Worm (Caenorhabditis elegans) whole organism, L1 larva: ENCODE data around the gene ccg-1.

Experiments
- C34B4.2 ChIP-seq: sonication (generic microtip); optimal IDR thresholded peaks from 2 replicates; lab custom pipeline; 2017; ENCODE audit warnings: mild to moderate bottlenecking, missing genetic modification characterization, missing compliant biosample characterization
- F16B12.6 ChIP-seq: fragments of 150-350 bp; optimal IDR thresholded peaks from 2 replicates; lab custom pipeline; 2014; ENCODE audit warnings: missing biosample characterization, missing genetic modification characterization
- alr-1 ChIP-seq: fragments of 200-800 bp; sonication (Bioruptor generic); optimal IDR thresholded peaks from 2 replicates; lab custom pipeline; 2018; ENCODE audit warnings: borderline replicate concordance, mild to moderate bottlenecking, missing genetic modification characterization, missing compliant biosample characterization
- ceh-82 ChIP-seq, 3 experiments: fragments of 150-350 bp in 1 of 3; sonication (generic microtip) in 2 of 3; optimal IDR thresholded peaks; 2 replicates each; lab custom pipeline; 2014 to 2017; ENCODE audit warnings: missing biosample characterization in 3 of 3, missing genetic modification characterization in 3 of 3
- dsc-1 ChIP-seq: sonication (generic microtip); optimal IDR thresholded peaks from 2 replicates; lab custom pipeline; 2016; ENCODE audit warnings: mild to moderate bottlenecking, missing genetic modification characterization, missing compliant biosample characterization
- efl-1 ChIP-seq, 4 experiments: fragments of 150-350 bp; optimal IDR thresholded peaks in 3 of 4; peaks in 1 of 4; 1 replicate in 1 of 4; 2 replicates in 3 of 4; lab custom pipeline; 2014; ENCODE audit warnings: missing biosample characterization in 2 of 4, missing genetic modification characterization in 2 of 4, missing genetic modification reagents in 2 of 4
- elt-2 ChIP-seq: sonication (generic microtip); optimal IDR thresholded peaks from 2 replicates; lab custom pipeline; 2016; ENCODE audit warnings: missing genetic modification characterization, mild to moderate bottlenecking, inconsistent platforms, missing compliant biosample characterization, missing genetic modification reagents
- fkh-10 ChIP-seq: sonication (generic microtip); optimal IDR thresholded peaks from 2 replicates; lab custom pipeline; 2017; ENCODE audit warnings: missing biosample characterization, missing genetic modification reagents, missing genetic modification characterization
- fkh-4 ChIP-seq: sonication (generic microtip); optimal IDR thresholded peaks from 2 replicates; lab custom pipeline; 2016; ENCODE audit warnings: missing compliant biosample characterization, missing genetic modification characterization, borderline replicate concordance
- hlh-4 ChIP-seq: sonication (generic microtip); optimal IDR thresholded peaks from 2 replicates; lab custom pipeline; 2016; ENCODE audit warnings: mild to moderate bottlenecking, missing genetic modification characterization, missing compliant biosample characterization
- irx-1 ChIP-seq: sonication (generic microtip); optimal IDR thresholded peaks from 2 replicates; lab custom pipeline; 2016; ENCODE audit warnings: missing genetic modification characterization, missing compliant biosample characterization
- isw-1 ChIP-seq: fragments of 200-800 bp; sonication (Bioruptor generic); IDR thresholded peaks from 2 replicates; pipeline ENCODE4 v1.3.6; 2022; ENCODE audit warnings: missing genetic modification characterization, missing compliant biosample characterization
- lin-13 ChIP-seq: fragments of 150-350 bp; optimal IDR thresholded peaks from 2 replicates; lab custom pipeline; 2014; ENCODE audit warnings: missing biosample characterization, missing genetic modification reagents, missing genetic modification characterization
- mab-9 ChIP-seq: fragments of 200-800 bp; sonication (Bioruptor generic); IDR thresholded peaks from 2 replicates; pipeline ENCODE4 v1.3.6; 2022; ENCODE audit warnings: missing genetic modification reagents, missing genetic modification characterization, missing compliant biosample characterization
- mef-2 ChIP-seq: fragments of 150-350 bp; optimal IDR thresholded peaks from 2 replicates; lab custom pipeline; 2014; ENCODE audit warnings: missing biosample characterization, missing genetic modification characterization
- nhr-19 ChIP-seq: fragments of 200-800 bp; sonication (Bioruptor generic); conservative IDR thresholded peaks from 2 replicates; pipeline ENCODE4 v1.3.6; 2022; ENCODE audit warnings: missing genetic modification characterization, missing compliant biosample characterization
- nhr-84 ChIP-seq: sonication (generic microtip); optimal IDR thresholded peaks from 2 replicates; lab custom pipeline; 2017; ENCODE audit warnings: missing biosample characterization, missing genetic modification characterization
- nhr-90 ChIP-seq: sonication (generic microtip); optimal IDR thresholded peaks from 2 replicates; lab custom pipeline; 2016; ENCODE audit warnings: mild to moderate bottlenecking, missing genetic modification characterization, missing compliant biosample characterization; ENCODE audit not compliant: poor library complexity
- pag-3 ChIP-seq: sonication (generic microtip); optimal IDR thresholded peaks from 2 replicates; lab custom pipeline; 2017; ENCODE audit warnings: missing genetic modification characterization, mild to moderate bottlenecking, missing compliant biosample characterization, antibody characterized with exemption, borderline replicate concordance; ENCODE audit not compliant: insufficient read depth
- pqm-1 ChIP-seq: sonication (generic microtip); optimal IDR thresholded peaks from 3 replicates; lab custom pipeline; 2017; ENCODE audit warnings: missing biosample characterization, missing genetic modification characterization
- snpc-4 ChIP-seq: fragments of 150-350 bp; optimal IDR thresholded peaks from 2 replicates; lab custom pipeline; 2014; ENCODE audit warnings: missing biosample characterization, missing genetic modification characterization
- snu-23 ChIP-seq: sonication (generic microtip); optimal IDR thresholded peaks from 2 replicates; lab custom pipeline; 2016; ENCODE audit warnings: missing genetic modification characterization, missing compliant biosample characterization
- sptf-1 ChIP-seq: fragments of 150-350 bp; optimal IDR thresholded peaks from 2 replicates; lab custom pipeline; 2014; ENCODE audit warnings: missing biosample characterization, missing genetic modification characterization
- sup-37 ChIP-seq: fragments of 200-800 bp; sonication (Bioruptor generic); optimal IDR thresholded peaks from 2 replicates; lab custom pipeline; 2018; ENCODE audit warnings: mild to moderate bottlenecking, missing genetic modification characterization, missing compliant biosample characterization
- tlp-1 ChIP-seq: fragments of 150-350 bp; optimal IDR thresholded peaks from 2 replicates; lab custom pipeline; 2014; ENCODE audit warnings: missing biosample characterization, missing genetic modification characterization
- unc-130 ChIP-seq: fragments of 150-350 bp; optimal IDR thresholded peaks from 2 replicates; lab custom pipeline; 2017; ENCODE audit warnings: missing biosample characterization, missing genetic modification characterization, inconsistent platforms
- unc-62 ChIP-seq: fragments of 150-350 bp; optimal IDR thresholded peaks from 2 replicates; lab custom pipeline; 2014; ENCODE audit warnings: missing biosample characterization, missing genetic modification reagents, missing genetic modification characterization
- unc-98 ChIP-seq: fragments of 200-800 bp; sonication (Bioruptor generic); IDR thresholded peaks from 2 replicates; pipeline ENCODE4 v1.3.6; 2022; ENCODE audit warnings: missing genetic modification characterization, missing compliant biosample characterization
- ztf-11 ChIP-seq, 2 experiments: sonication (generic microtip); optimal IDR thresholded peaks; 2 replicates each; lab custom pipeline; 2016 to 2017; ENCODE audit warnings: missing genetic modification characterization in 2 of 2, missing biosample characterization in 1 of 2, missing compliant biosample characterization in 1 of 2

The ccg-1 gene

DNA sequence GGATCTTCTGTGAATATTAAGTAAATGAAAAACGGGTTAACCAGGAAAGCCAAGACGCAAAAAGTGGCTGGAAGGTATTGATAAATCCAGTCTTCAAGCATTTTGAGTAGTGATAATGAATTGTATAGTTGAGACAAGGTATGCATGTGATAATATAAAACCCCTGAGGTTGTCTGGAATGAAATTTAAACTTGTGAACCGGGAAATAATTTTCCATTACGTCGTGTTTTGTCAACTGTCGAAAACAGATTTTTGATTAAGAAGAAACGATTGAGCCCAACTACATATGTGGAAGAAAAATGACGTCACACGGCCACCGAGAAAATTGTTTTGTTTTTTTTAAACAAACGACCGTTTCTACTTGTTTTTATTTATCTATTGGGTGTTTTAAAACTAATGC lies 23.4 kb downstream of the ccg-1 start, which contains the start of gene srj-42 (continued):
- TF ChIP-seq mab-9 (GFP tag; lab: Robert Waterston, UW) (no peak), unc-62 (GFP tag; lab: Kevin White, UChicago) (no peak), C34B4.2 (tag; lab: Kevin White, UChicago) (no peak), pqm-1 (tag; lab: Kevin White, UChicago) (no peak)

ce11 chrIV:15251075-15251474 lies 24.5 kb downstream of the ccg-1 start:
- no peak for TF ChIP-seq alr-1 (tag; lab: Kevin White, UChicago)
- no peak for TF ChIP-seq lin-13
- no peak for TF ChIP-seq unc-130 (tag; lab: Kevin White, UChicago)
- no peak for TF ChIP-seq mab-9 (GFP tag; lab: Robert Waterston, UW)
- TF ChIP-seq ztf-11 (tag; optimal IDR thresholded peaks at IDR 0.05; lab: Kevin White, UChicago): no peak
- TF ChIP-seq snu-23 (GFP tag; lab: Kevin White, UChicago): no peak
- TF ChIP-seq fkh-4 (tag; lab: Kevin White, UChicago): no peak
- TF ChIP-seq pag-3 (tag; lab: Kevin White, UChicago): no peak
- TF ChIP-seq fkh-10: no peak
- no peak for TF ChIP-seq nhr-84 (tag; lab: Kevin White, UChicago)
- no peak for TF ChIP-seq tlp-1 (tag; lab: Kevin White, UChicago)
- no peak for TF ChIP-seq irx-1 (tag; lab: Kevin White, UChicago)

DNA sequence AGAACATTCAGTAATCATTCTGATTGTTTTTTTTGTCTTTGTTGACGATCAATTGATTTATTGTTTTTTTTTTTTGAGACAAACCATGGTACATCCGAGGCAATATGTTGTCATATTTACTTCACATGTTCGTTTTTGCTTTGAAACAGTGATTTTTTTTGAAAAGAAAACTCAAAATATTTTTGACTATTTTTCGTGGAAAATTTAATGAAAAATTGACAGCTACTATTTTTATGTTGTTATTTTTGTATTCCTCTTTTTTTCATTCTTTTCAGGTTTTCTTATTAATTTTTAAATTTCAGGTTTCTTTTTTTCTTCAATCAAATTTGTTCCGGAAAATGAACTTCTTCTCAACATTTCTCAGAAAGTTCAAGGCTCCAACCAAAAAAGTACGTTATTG lies 29.9 kb downstream of the ccg-1 start, which contains the start of gene Y73F8A.36:
Gene Y73F8A.36 (plus strand): TSS at position 301 of the 400 bp plus-strand sequence.
- no peak for TF ChIP-seq snpc-4 (tag; lab: Kevin White, UChicago)
- TF ChIP-seq isw-1 (GFP tag; lab: Robert Waterston, UW): no peak
- TF ChIP-seq hlh-4 (tag; lab: Kevin White, UChicago): no peak
- TF ChIP-seq mef-2 (tag; lab: Kevin White, UChicago): no peak
- TF ChIP-seq, all 84 proteins: peak for 0

ce11 chrIV:15235856-15236255 lies 39.7 kb downstream of the ccg-1 start, which contains the start of gene lgc-52:
Gene lgc-52, plus strand, starts transcription at chrIV:15236123.
- TF ChIP-seq fkh-10 (peak; percentile 39), dsc-1 (no peak)

- TF ChIP-seq sptf-1 (tag; lab: Kevin White, UChicago) (no peak), unc-98 (no peak), ceh-82 (tag; optimal IDR thresholded peaks at IDR 0.05; lab: Kevin White, UChicago) (no peak), elt-2 (peak; percentile 13), efl-1 (optimal IDR thresholded peaks at IDR 0.05; lab: Kevin White, UChicago) (peak in 1 of 2 experiments; percentile 16), efl-1 (GFP tag; optimal IDR thresholded peaks at IDR 0.05 in 1 of 2; lab: Kevin White, UChicago) (peak in 1 of 2 experiments; percentile 86), F16B12.6 (no peak), nhr-19 (GFP tag; lab: Robert Waterston, UW) (0 out of 2 replicates have a peak, but pooled peaks have one; percentile 11), nhr-90 (tag; lab: Kevin White, UChicago) (peak; percentile 39)
- TF ChIP-seq, all 84 proteins: peak for 4
Measured at ce11 chrIV:15234943-15235605, 40.5 kb downstream of the ccg-1 start, which contains the start of gene pkd-2. Gene pkd-2, minus strand, starts transcription at chrIV:15234993.

DNA sequence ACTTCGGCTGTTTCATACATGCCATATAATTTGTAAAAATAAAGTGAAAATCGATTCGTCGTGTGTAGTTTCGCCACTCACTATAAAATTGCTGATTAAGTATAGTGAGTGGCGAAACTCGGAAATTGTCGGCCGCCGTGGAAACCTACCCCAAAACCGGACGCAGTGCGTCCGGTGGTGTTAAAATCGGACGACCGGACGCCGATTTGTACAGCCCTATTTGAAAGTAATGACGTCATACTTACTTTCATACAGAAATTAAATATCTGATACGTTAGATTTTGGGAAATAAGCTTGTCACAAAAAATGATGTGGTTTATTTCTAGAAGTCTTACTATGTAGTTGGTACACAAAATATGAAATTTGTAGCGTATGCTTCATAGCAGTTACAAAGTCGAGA lies 41.3 kb downstream of the ccg-1 start:
- TF ChIP-seq ceh-82 (tag; optimal IDR thresholded peaks at IDR 0.05; lab: Kevin White, UChicago) (no peak), sup-37 (GFP tag; lab: Kevin White, UChicago) (no peak), nhr-19 (GFP tag; lab: Robert Waterston, UW) (peak; percentile 34; the same call in 1 of the 2 replicates), nhr-90 (tag; lab: Kevin White, UChicago) (peak; percentile 12), snpc-4 (tag; lab: Kevin White, UChicago) (peak; percentile 85), unc-62 (GFP tag; lab: Kevin White, UChicago) (no peak)
